Worm (Caenorhabditis elegans) whole organism, late embryonic: ENCODE results near the gene fat-6.

ENCODE experiments used
- K02D7.2 ChIP-seq: sonication (generic microtip); optimal IDR thresholded peaks from 2 replicates; lab custom pipeline; 2017; ENCODE audit warnings: mild to moderate bottlenecking, missing genetic modification characterization, missing compliant biosample characterization
- fkh-10 ChIP-seq: fragments of 150-350 bp; optimal IDR thresholded peaks from 2 replicates; lab custom pipeline; 2014; ENCODE audit warnings: missing biosample characterization, missing genetic modification reagents, missing genetic modification characterization
- gmeb-2 ChIP-seq: sonication (generic microtip); optimal IDR thresholded peaks from 2 replicates; lab custom pipeline; 2016; ENCODE audit warnings: missing genetic modification characterization, inconsistent platforms, missing compliant biosample characterization
- pqm-1 ChIP-seq: sonication (generic microtip); optimal IDR thresholded peaks from 2 replicates; lab custom pipeline; 2016; ENCODE audit warnings: missing genetic modification characterization, missing compliant biosample characterization
- tbx-2 ChIP-seq: sonication (generic microtip); optimal IDR thresholded peaks from 2 replicates; lab custom pipeline; 2016; ENCODE audit warnings: missing genetic modification characterization, missing compliant biosample characterization
- unc-86 ChIP-seq: sonication (generic microtip); optimal IDR thresholded peaks from 2 replicates; lab custom pipeline; 2016; ENCODE audit warnings: missing genetic modification characterization, missing compliant biosample characterization

DNA sequence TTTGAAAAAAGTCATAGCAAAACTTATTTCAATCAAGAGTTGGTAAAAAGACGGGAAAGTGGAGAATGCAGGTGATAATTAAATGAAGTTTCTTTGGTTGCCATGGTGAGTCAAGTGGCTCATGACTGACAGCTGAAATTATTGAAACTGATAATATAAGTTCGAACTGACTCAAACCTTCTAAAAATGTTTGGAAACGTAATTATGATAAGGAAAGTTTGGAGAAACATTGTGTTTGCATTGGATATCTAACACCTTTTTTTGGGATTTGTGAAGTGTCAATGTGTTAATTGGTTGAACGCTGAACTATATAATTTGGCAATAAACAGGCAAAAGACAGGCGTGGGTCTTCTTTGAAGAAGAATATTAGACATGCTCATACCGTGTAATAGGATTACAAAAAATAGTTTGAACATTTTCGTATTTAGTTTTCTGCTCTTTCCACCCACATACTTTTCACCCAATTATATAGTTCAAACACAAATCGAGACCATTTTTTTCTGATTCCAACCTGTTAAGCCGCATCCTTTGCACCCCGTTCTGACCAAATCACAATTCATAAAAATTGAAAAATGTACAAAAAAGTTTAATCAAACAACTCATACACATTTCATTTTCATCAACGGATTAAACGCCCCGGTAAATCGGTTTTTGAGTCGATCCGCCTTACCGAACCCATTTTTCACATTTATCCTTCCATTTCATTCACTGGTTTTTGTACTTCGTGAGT, 10.0 kb upstream of the fat-6 start, which contains the start of the genes srlf-33 and srlf-32:
- TF ChIP-seq fkh-10 (no peak), unc-86 (tag; lab: Kevin White, UChicago) (no peak), gmeb-2 (no peak), K02D7.2 (tag; lab: Kevin White, UChicago) (no peak), pqm-1 (no peak), tbx-2 (tag; lab: Kevin White, UChicago) (no peak)
